Worm (Caenorhabditis elegans): ENCODE data around the gene T20B12.4.

The T20B12.4 gene

ce11 chrIII:7387359-7387758 is 19.8 kb downstream of the T20B12.4 start (continued):
- TF ChIP-seq madf-3 (GFP tag; IDR thresholded peaks at IDR 0.05) (no peak), Y53G8AR.9 (GFP tag; conservative IDR thresholded peaks at IDR 0.05) (no peak), lin-40 (tag; optimal IDR thresholded peaks at IDR 0.05) (peak; percentile 64), mxl-1 (tag; optimal IDR thresholded peaks at IDR 0.05) (no peak), lsy-27 (tag; optimal IDR thresholded peaks at IDR 0.05; ENCODE audit: borderline replicate concordance, insufficient read depth) (no peak), ztf-28 (GFP tag; IDR thresholded peaks at IDR 0.05) (no peak), lin-26 (GFP tag; IDR thresholded peaks at IDR 0.05) (0 out of 2 replicates have a peak, but pooled peaks have one; percentile 36), B0035.1 (tag; optimal IDR thresholded peaks at IDR 0.05) (no peak), dpff-1 (tag; optimal IDR thresholded peaks at IDR 0.05) (no peak), rpc-1 (optimal IDR thresholded peaks at IDR 0.05) (peak; percentile 58), rpc-1 (tag; optimal IDR thresholded peaks at IDR 0.05) (peak; percentile 53), F10E7.11 (tag; optimal IDR thresholded peaks at IDR 0.05) (no peak), nhr-80 (tag; optimal IDR thresholded peaks at IDR 0.05) (peak; percentile 77), gei-17 (GFP tag; optimal IDR thresholded peaks at IDR 0.05) (peak; percentile 16), F55B11.4 (tag; optimal IDR thresholded peaks at IDR 0.05; ENCODE audit: borderline replicate concordance, insufficient read depth) (no peak), ztf-26 (tag; optimal IDR thresholded peaks at IDR 0.05) (peak; percentile 40), hlh-26 (GFP tag; conservative IDR thresholded peaks at IDR 0.05) (no peak), snpc-1.3 (tag; optimal IDR thresholded peaks at IDR 0.05; ENCODE audit: insufficient read depth) (no peak), rec-8 (tag; optimal IDR thresholded peaks at IDR 0.05) (peak in 1 of 2 experiments; percentile 21), lin-54 (GFP tag; optimal IDR thresholded peaks at IDR 0.05) (peak; percentile 6), F39B2.1 (GFP tag; IDR thresholded peaks at IDR 0.05) (no peak), ceh-58 (GFP tag; IDR thresholded peaks at IDR 0.05) (no peak), let-526 (GFP tag; IDR thresholded peaks at IDR 0.05) (no peak; the same call in 1 of the 2 replicates), snpc-3.4 (tag; optimal IDR thresholded peaks at IDR 0.05) (no peak), sea-2 (GFP tag; IDR thresholded peaks at IDR 0.05) (no peak), attf-3 (GFP tag; conservative IDR thresholded peaks at IDR 0.05) (no peak), hsf-1 (GFP tag; IDR thresholded peaks at IDR 0.05) (no peak), efl-1 (GFP tag; optimal IDR thresholded peaks at IDR 0.05) (no peak), athp-1 (tag; optimal IDR thresholded peaks at IDR 0.05) (no peak), somi-1 (GFP tag; optimal IDR thresholded peaks at IDR 0.05) (no peak), tbx-9 (tag; optimal IDR thresholded peaks at IDR 0.05; ENCODE audit: borderline replicate concordance) (no peak), B0336.3 (GFP tag; IDR thresholded peaks at IDR 0.05) (peak; percentile 64; the same call in 1 of the 2 replicates)

DNA sequence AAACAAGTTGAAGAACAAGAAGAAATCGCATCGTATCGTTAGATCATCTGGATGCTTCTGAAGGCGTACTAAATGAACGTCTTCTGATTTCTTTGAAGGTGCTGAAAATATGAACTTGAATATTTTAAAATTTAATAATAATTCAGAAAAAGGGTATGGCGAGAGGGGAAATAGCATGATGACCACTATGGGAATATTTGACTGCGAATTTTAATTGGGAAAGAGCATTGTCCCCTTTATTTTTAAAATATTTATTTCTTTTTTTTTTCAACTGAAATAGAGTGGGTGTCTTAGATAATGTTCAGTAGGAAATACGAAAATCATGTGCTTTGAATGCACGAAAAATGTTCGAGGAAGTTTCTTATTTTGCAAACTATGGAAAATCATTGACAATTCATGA is 27.8 kb downstream of the T20B12.4 start, which contains the start of gene lgc-50:
TSS of gene lgc-50 (minus strand) at position 101 of the 400 bp plus-strand sequence.
- TF ChIP-seq egrh-3 (GFP tag; IDR thresholded peaks at IDR 0.05) (no peak), nhr-80 (tag; optimal IDR thresholded peaks at IDR 0.05) (no peak), B0336.3 (GFP tag; IDR thresholded peaks at IDR 0.05) (no peak), unc-130 (GFP tag; optimal IDR thresholded peaks at IDR 0.05) (no peak), tbp1 (GFP tag; optimal IDR thresholded peaks at IDR 0.05) (no peak), repo-1 (tag; optimal IDR thresholded peaks at IDR 0.05) (no peak), ceh-58 (GFP tag; IDR thresholded peaks at IDR 0.05) (no peak)

ce11 chrIII:7397196-7397595 is 29.7 kb downstream of the T20B12.4 start:
- TF ChIP-seq hmg-1.2 (GFP tag; IDR thresholded peaks at IDR 0.05) = peak; percentile 29; the same call in 1 of the 2 replicates
- TF ChIP-seq Y95B8A.8 (GFP tag; IDR thresholded peaks at IDR 0.05) = no peak
- no peak for TF ChIP-seq sptf-2 (GFP tag; optimal IDR thresholded peaks at IDR 0.05)

Data from whole organism, young adult.